Worm (Caenorhabditis elegans) whole organism, late embryonic: ENCODE measurements around the gene Y116A8C.463.

Experiments
- C08G9.2 ChIP-seq: sonication (generic microtip); optimal IDR thresholded peaks from 2 replicates; lab custom pipeline; 2016; ENCODE audit warnings: mild to moderate bottlenecking, missing genetic modification characterization, moderate library complexity, missing compliant biosample characterization
- C38D4.7 ChIP-seq: fragments of 200-800 bp; sonication (Bioruptor generic); optimal IDR thresholded peaks from 2 replicates; lab custom pipeline; 2018; ENCODE audit warnings: mild to moderate bottlenecking, missing genetic modification characterization, moderate library complexity, missing compliant biosample characterization
- F13H6.1 ChIP-seq: sonication (generic microtip); optimal IDR thresholded peaks from 2 replicates; lab custom pipeline; 2016; ENCODE audit warnings: missing genetic modification characterization, missing compliant biosample characterization
- K09A11.1 ChIP-seq: sonication (generic microtip); optimal IDR thresholded peaks from 2 replicates; lab custom pipeline; 2017; ENCODE audit warnings: antibody characterized with exemption, mild to moderate bottlenecking, missing genetic modification characterization, missing compliant biosample characterization; ENCODE audit not compliant: insufficient read depth
- T23F11.4 ChIP-seq: fragments of 200-800 bp; sonication (Bioruptor generic); optimal IDR thresholded peaks from 2 replicates; lab custom pipeline; 2018; ENCODE audit warnings: mild to moderate bottlenecking, missing genetic modification characterization, missing compliant biosample characterization
- Y22D7AL.16 ChIP-seq: sonication (generic microtip); optimal IDR thresholded peaks from 2 replicates; lab custom pipeline; 2016; ENCODE audit warnings: missing genetic modification characterization, missing compliant biosample characterization
- ceh-14 ChIP-seq: sonication (generic microtip); optimal IDR thresholded peaks from 2 replicates; lab custom pipeline; 2016; ENCODE audit warnings: missing genotype, missing genetic modification characterization, missing compliant biosample characterization
- ceh-18 ChIP-seq: sonication (generic microtip); optimal IDR thresholded peaks from 2 replicates; lab custom pipeline; 2016; ENCODE audit warnings: missing genetic modification characterization, missing compliant biosample characterization
- ceh-24 ChIP-seq: sonication (generic microtip); optimal IDR thresholded peaks from 2 replicates; lab custom pipeline; 2016; ENCODE audit warnings: mild to moderate bottlenecking, missing genetic modification characterization, missing compliant biosample characterization
- ceh-30 ChIP-seq: fragments of 150-350 bp; optimal IDR thresholded peaks from 2 replicates; lab custom pipeline; 2014; ENCODE audit warnings: missing biosample characterization, missing genetic modification characterization
- ceh-34 ChIP-seq: sonication (generic microtip); optimal IDR thresholded peaks from 2 replicates; lab custom pipeline; 2016; ENCODE audit warnings: mild to moderate bottlenecking, missing genetic modification characterization, missing compliant biosample characterization
- ceh-45 ChIP-seq: fragments of 200-800 bp; sonication (Bioruptor generic); IDR thresholded peaks from 2 replicates; pipeline ENCODE4 v1.3.6; 2022; ENCODE audit warnings: missing genetic modification reagents, missing genetic modification characterization, missing compliant biosample characterization
- ceh-6 ChIP-seq: fragments of 200-800 bp; sonication (Bioruptor generic); optimal IDR thresholded peaks from 2 replicates; lab custom pipeline; 2018; ENCODE audit warnings: mild to moderate bottlenecking, missing genetic modification characterization, missing compliant biosample characterization
- ceh-9 ChIP-seq: sonication (generic microtip); optimal IDR thresholded peaks from 2 replicates; lab custom pipeline; 2016; ENCODE audit warnings: mild to moderate bottlenecking, missing genetic modification characterization, inconsistent platforms, missing compliant biosample characterization
- che-1 ChIP-seq: sonication (generic microtip); optimal IDR thresholded peaks from 2 replicates; lab custom pipeline; 2016; ENCODE audit warnings: mild to moderate bottlenecking, missing genetic modification characterization, missing compliant biosample characterization
- dmd-4 ChIP-seq: sonication (generic microtip); optimal IDR thresholded peaks from 2 replicates; lab custom pipeline; 2016; ENCODE audit warnings: borderline replicate concordance, missing genetic modification characterization, missing compliant biosample characterization
- dve-1 ChIP-seq: sonication (generic microtip); optimal IDR thresholded peaks from 2 replicates; lab custom pipeline; 2017; ENCODE audit warnings: antibody characterized with exemption, mild to moderate bottlenecking, missing genetic modification characterization, missing compliant biosample characterization
- elt-4 ChIP-seq: sonication (generic microtip); optimal IDR thresholded peaks from 2 replicates; lab custom pipeline; 2016; ENCODE audit warnings: missing genetic modification characterization, missing compliant biosample characterization
- fax-1 ChIP-seq: sonication (generic microtip); optimal IDR thresholded peaks from 2 replicates; lab custom pipeline; 2016; ENCODE audit warnings: missing genotype, missing genetic modification characterization, missing compliant biosample characterization
- hlh-13 ChIP-seq: fragments of 200-800 bp; sonication (Bioruptor generic); optimal IDR thresholded peaks from 2 replicates; lab custom pipeline; 2018; ENCODE audit warnings: mild to moderate bottlenecking, missing genetic modification characterization, missing compliant biosample characterization
- hlh-15 ChIP-seq: sonication (generic microtip); optimal IDR thresholded peaks from 2 replicates; lab custom pipeline; 2016; ENCODE audit warnings: missing genetic modification characterization, missing compliant biosample characterization
- hlh-30 ChIP-seq: sonication (generic microtip); optimal IDR thresholded peaks from 2 replicates; lab custom pipeline; 2017; ENCODE audit warnings: antibody characterized with exemption, missing genetic modification characterization, missing compliant biosample characterization; ENCODE audit not compliant: insufficient read depth
- hlh-6 ChIP-seq: sonication (generic microtip); optimal IDR thresholded peaks from 2 replicates; lab custom pipeline; 2016; ENCODE audit warnings: missing genotype, missing genetic modification characterization, missing compliant biosample characterization
- lim-6 ChIP-seq: sonication (generic microtip); optimal IDR thresholded peaks from 2 replicates; lab custom pipeline; 2016; ENCODE audit warnings: missing genetic modification characterization, missing compliant biosample characterization
- lin-11 ChIP-seq: fragments of 200-800 bp; sonication (Bioruptor generic); optimal IDR thresholded peaks from 2 replicates; lab custom pipeline; 2018; ENCODE audit warnings: mild to moderate bottlenecking, missing genetic modification characterization, missing compliant biosample characterization
- madf-2 ChIP-seq: sonication (generic microtip); optimal IDR thresholded peaks from 2 replicates; lab custom pipeline; 2017; ENCODE audit warnings: missing genetic modification characterization, missing compliant biosample characterization
- mec-3 ChIP-seq: sonication (generic microtip); optimal IDR thresholded peaks from 2 replicates; lab custom pipeline; 2016; ENCODE audit warnings: borderline replicate concordance, missing genetic modification characterization, missing compliant biosample characterization
- nhr-11 ChIP-seq: fragments of 150-350 bp; optimal IDR thresholded peaks from 2 replicates; lab custom pipeline; 2014; ENCODE audit warnings: missing biosample characterization, missing genetic modification characterization
- nhr-232 ChIP-seq: sonication (generic microtip); optimal IDR thresholded peaks from 2 replicates; lab custom pipeline; 2016; ENCODE audit warnings: missing genetic modification characterization, missing compliant biosample characterization
- npax-4 ChIP-seq: sonication (generic microtip); optimal IDR thresholded peaks from 2 replicates; lab custom pipeline; 2016; ENCODE audit warnings: missing genetic modification characterization, missing compliant biosample characterization
- odd-2 ChIP-seq: sonication (generic microtip); optimal IDR thresholded peaks from 2 replicates; lab custom pipeline; 2017; ENCODE audit warnings: antibody characterized with exemption, mild to moderate bottlenecking, missing genetic modification characterization, missing compliant biosample characterization
- pag-3 ChIP-seq: sonication (generic microtip); optimal IDR thresholded peaks from 2 replicates; lab custom pipeline; 2016; ENCODE audit warnings: missing compliant biosample characterization, missing genetic modification characterization, borderline replicate concordance
- pax-1 ChIP-seq: fragments of 150-350 bp; optimal IDR thresholded peaks from 2 replicates; lab custom pipeline; 2014; ENCODE audit warnings: missing biosample characterization, missing genetic modification characterization
- pha-2 ChIP-seq: sonication (generic microtip); optimal IDR thresholded peaks from 2 replicates; lab custom pipeline; 2017; ENCODE audit warnings: mild to moderate bottlenecking, missing genetic modification characterization, missing compliant biosample characterization
- rnt-1 ChIP-seq: sonication (generic microtip); optimal IDR thresholded peaks from 2 replicates; lab custom pipeline; 2016; ENCODE audit warnings: missing genetic modification characterization, missing compliant biosample characterization
- sdc-2 ChIP-seq: sonication (generic microtip); optimal IDR thresholded peaks from 2 replicates; lab custom pipeline; 2016; ENCODE audit warnings: missing genotype, missing genetic modification characterization, missing compliant biosample characterization
- syd-9 ChIP-seq: sonication (generic microtip); optimal IDR thresholded peaks from 2 replicates; lab custom pipeline; 2016; ENCODE audit warnings: mild to moderate bottlenecking, missing genetic modification characterization, moderate library complexity, missing compliant biosample characterization
- tbx-2 ChIP-seq: sonication (generic microtip); optimal IDR thresholded peaks from 2 replicates; lab custom pipeline; 2016; ENCODE audit warnings: missing genetic modification characterization, missing compliant biosample characterization
- ttx-3 ChIP-seq: sonication (generic microtip); optimal IDR thresholded peaks from 2 replicates; lab custom pipeline; 2016; ENCODE audit warnings: missing genetic modification reagents, missing genetic modification characterization, missing compliant biosample characterization
- unc-3 ChIP-seq, 2 experiments: fragments of 200-800 bp in 1 of 2; sonication (Bioruptor generic) in 1 of 2; sonication (generic microtip) in 1 of 2; conservative IDR thresholded peaks in 1 of 2; optimal IDR thresholded peaks in 1 of 2; 2 replicates each; pipeline versions ENCODE4 v1.3.6 to Lab custom; 2016 to 2022; ENCODE audit warnings: missing compliant biosample characterization in 2 of 2, missing genetic modification characterization in 2 of 2, missing genetic modification reagents in 1 of 2
- unc-42 ChIP-seq: sonication (generic microtip); optimal IDR thresholded peaks from 2 replicates; lab custom pipeline; 2016; ENCODE audit warnings: missing genotype, missing genetic modification characterization, missing compliant biosample characterization
- unc-55 ChIP-seq: sonication (generic microtip); optimal IDR thresholded peaks from 2 replicates; lab custom pipeline; 2017; ENCODE audit warnings: missing biosample characterization, missing genetic modification reagents, missing genetic modification characterization
- ztf-16 ChIP-seq: sonication (generic microtip); optimal IDR thresholded peaks from 2 replicates; lab custom pipeline; 2017; ENCODE audit warnings: missing genetic modification characterization, missing compliant biosample characterization

Y116A8C.463 gene

DNA sequence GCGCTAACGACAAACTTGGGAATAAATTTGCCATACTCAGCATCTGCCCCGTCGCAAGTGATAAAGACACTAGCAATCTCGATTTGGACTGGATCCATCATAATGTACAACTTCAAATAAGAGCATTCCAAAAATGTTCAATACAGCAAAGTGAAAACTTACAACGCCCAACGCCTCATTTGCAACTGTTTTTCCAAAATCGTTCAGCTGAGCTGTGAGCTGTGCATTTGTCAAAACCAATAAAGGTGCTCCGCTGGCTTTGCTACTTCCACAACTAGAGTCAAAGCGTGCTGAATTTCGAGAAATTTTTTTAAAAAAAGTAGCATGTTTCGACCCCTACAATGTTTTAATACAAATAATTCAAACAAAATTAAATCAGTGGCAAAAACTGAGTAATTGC, 11.6 kb downstream of the Y116A8C.463 start, which contains the start of gene Y116A8C.49:
Gene Y116A8C.49, minus strand, starts transcription at position 101 of the 400 bp plus-strand sequence.
- no peak for TF ChIP-seq ceh-9 (tag; lab: Kevin White, UChicago)
- TF ChIP-seq unc-42: no peak
- TF ChIP-seq ceh-6 (GFP tag; lab: Kevin White, UChicago): no peak
- TF ChIP-seq syd-9 (tag; lab: Kevin White, UChicago): no peak
- no peak for TF ChIP-seq unc-3 (GFP tag; conservative IDR thresholded peaks at IDR 0.05; lab: Robert Waterston, UW)
- no peak for TF ChIP-seq unc-3 (tag; optimal IDR thresholded peaks at IDR 0.05; lab: Kevin White, UChicago)
- TF ChIP-seq hlh-13 (GFP tag; lab: Kevin White, UChicago): no peak
- no peak for TF ChIP-seq mec-3 (tag; lab: Kevin White, UChicago)
- no peak for TF ChIP-seq npax-4 (tag; lab: Kevin White, UChicago)
- TF ChIP-seq dmd-4 (tag; lab: Kevin White, UChicago): no peak
- TF ChIP-seq K09A11.1 (tag; lab: Kevin White, UChicago): no peak
- TF ChIP-seq hlh-30 (tag; lab: Kevin White, UChicago): no peak
- TF ChIP-seq pha-2: no peak
- TF ChIP-seq ceh-14 (tag; lab: Kevin White, UChicago): no peak
- no peak for TF ChIP-seq tbx-2 (tag; lab: Kevin White, UChicago)

- TF ChIP-seq K09A11.1 (tag; lab: Kevin White, UChicago) (no peak), ceh-14 (tag; lab: Kevin White, UChicago) (no peak), ceh-6 (GFP tag; lab: Kevin White, UChicago) (no peak), dve-1 (tag; lab: Kevin White, UChicago) (no peak), elt-4 (tag; lab: Kevin White, UChicago) (no peak), madf-2 (tag; lab: Kevin White, UChicago) (no peak), pha-2 (no peak), T23F11.4 (no peak), fax-1 (tag; lab: Kevin White, UChicago) (no peak), lim-6 (tag; lab: Kevin White, UChicago) (no peak), syd-9 (tag; lab: Kevin White, UChicago) (no peak), Y22D7AL.16 (no peak), hlh-6 (tag; lab: Kevin White, UChicago) (no peak), C08G9.2 (tag; lab: Kevin White, UChicago) (no peak), C38D4.7 (GFP tag; lab: Kevin White, UChicago) (no peak)
Observed at ce11 chrIV:16936053-16936452, 16.5 kb downstream of the Y116A8C.463 start.

DNA sequence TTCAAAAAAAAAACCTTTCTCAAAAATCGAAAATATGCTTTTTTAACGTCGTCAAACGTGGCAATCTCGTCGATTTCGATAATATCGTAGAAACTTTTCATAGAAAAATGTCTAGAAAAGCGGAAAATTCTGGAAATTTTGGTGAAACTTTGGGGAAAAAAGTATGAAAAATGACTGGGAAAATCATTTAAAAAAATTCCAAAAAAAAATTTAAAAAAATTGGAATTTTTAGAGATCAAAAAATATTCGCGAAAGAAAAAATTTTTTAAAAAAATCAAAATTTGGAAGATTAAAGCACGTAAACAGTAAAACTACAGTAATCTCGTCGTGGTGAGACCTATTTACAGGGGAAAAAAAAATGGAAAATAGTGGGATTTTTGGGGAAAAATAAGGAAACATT, 19.5 kb downstream of the Y116A8C.463 start, which contains the start of gene Y116A8C.10:
Gene Y116A8C.10, minus strand, starts transcription at position 101 of the 400 bp plus-strand sequence.
- TF ChIP-seq nhr-11 (tag; lab: Kevin White, UChicago): no peak
- TF ChIP-seq odd-2 (tag; lab: Kevin White, UChicago): no peak
- TF ChIP-seq Y22D7AL.16: no peak
- no peak for TF ChIP-seq ceh-30 (tag; lab: Kevin White, UChicago)
- TF ChIP-seq ceh-18: no peak

DNA sequence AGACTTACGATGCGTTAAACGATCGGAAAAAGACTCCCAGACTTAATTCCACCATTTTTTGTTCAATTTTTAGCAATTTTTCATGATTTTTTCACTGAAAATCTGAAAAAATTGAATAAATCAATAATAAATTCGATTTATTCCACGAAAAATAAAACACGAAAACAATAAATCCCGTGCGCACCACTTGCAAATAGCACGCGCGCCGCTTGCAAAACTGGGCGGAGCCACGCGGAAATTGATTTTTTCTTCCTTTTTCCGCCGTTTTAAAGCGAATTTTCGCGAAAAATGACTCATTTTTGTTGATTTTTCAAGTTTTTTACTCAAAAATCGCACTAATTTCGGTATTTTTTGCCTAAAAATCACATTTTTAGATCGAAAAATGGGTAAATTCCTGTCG, 27.2 kb downstream of the Y116A8C.463 start, which contains the start of the genes Y116A8C.9 and arf-6:
Gene Y116A8C.9, minus strand, starts transcription at position 55 of the 400 bp plus-strand sequence.
Gene arf-6, plus strand, starts transcription at position 375 of the 400 bp plus-strand sequence.
- TF ChIP-seq ceh-45 (GFP tag; lab: Robert Waterston, UW) (no peak), lim-6 (tag; lab: Kevin White, UChicago) (peak; percentile 41), lin-11 (tag; lab: Kevin White, UChicago) (no peak), F13H6.1 (tag; lab: Kevin White, UChicago) (peak; percentile 35), hlh-13 (GFP tag; lab: Kevin White, UChicago) (peak; percentile 7), nhr-11 (tag; lab: Kevin White, UChicago) (no peak), ceh-14 (tag; lab: Kevin White, UChicago) (peak; percentile 32), ttx-3 (tag; lab: Kevin White, UChicago) (peak; percentile 68), sdc-2 (no peak), dve-1 (tag; lab: Kevin White, UChicago) (no peak), rnt-1 (tag; lab: Kevin White, UChicago) (peak; percentile 24), pag-3 (tag; lab: Kevin White, UChicago) (no peak), K09A11.1 (tag; lab: Kevin White, UChicago) (peak; percentile 48), unc-55 (GFP tag; lab: Kevin White, UChicago) (no peak), ceh-34 (tag; lab: Kevin White, UChicago) (peak; percentile 59), che-1 (tag; lab: Kevin White, UChicago) (peak; percentile 29), ceh-30 (tag; lab: Kevin White, UChicago) (no peak), ceh-24 (tag; lab: Kevin White, UChicago) (no peak), npax-4 (tag; lab: Kevin White, UChicago) (peak; percentile 6), mec-3 (tag; lab: Kevin White, UChicago) (no peak), nhr-232 (tag; lab: Kevin White, UChicago) (no peak), hlh-15 (tag; lab: Kevin White, UChicago) (peak; percentile 46), syd-9 (tag; lab: Kevin White, UChicago) (peak; percentile 18), pax-1 (no peak), unc-42 (peak; percentile 58), madf-2 (tag; lab: Kevin White, UChicago) (peak; percentile 27), T23F11.4 (peak; percentile 54), ztf-16 (tag; lab: Kevin White, UChicago) (peak; percentile 54)
